Worm (Caenorhabditis elegans) whole organism, dauer: ENCODE data around the gene F23F1.4.

Experiments
- unc-62 ChIP-seq: sonication (generic microtip); optimal IDR thresholded peaks from 2 replicates; lab custom pipeline; 2017; ENCODE audit warnings: missing biosample characterization, missing genetic modification reagents, missing genetic modification characterization

The F23F1.4 gene

ce11 chrII:6349-6748 lies 21.9 kb downstream of the F23F1.4 start, which contains the start of gene osta-1:
TSS of gene osta-1 (plus strand) at chrII:6657.
- no peak for TF ChIP-seq unc-62

ce11 chrII:4793-5192 lies 23.4 kb downstream of the F23F1.4 start:
- no peak for TF ChIP-seq unc-62

- TF ChIP-seq unc-62 = no peak
Measured at ce11 chrII:1334-1898, 26.8 kb downstream of the F23F1.4 start, which contains the start of gene 2L52.1. TSS of gene 2L52.1 (plus strand) at chrII:1848.

- no peak for TF ChIP-seq unc-62
Measured at ce11 chrII:586-985, 27.6 kb downstream of the F23F1.4 start.
